Worm (Caenorhabditis elegans): ENCODE measurements around the gene C04G6.4.

C04G6.4 gene

DNA sequence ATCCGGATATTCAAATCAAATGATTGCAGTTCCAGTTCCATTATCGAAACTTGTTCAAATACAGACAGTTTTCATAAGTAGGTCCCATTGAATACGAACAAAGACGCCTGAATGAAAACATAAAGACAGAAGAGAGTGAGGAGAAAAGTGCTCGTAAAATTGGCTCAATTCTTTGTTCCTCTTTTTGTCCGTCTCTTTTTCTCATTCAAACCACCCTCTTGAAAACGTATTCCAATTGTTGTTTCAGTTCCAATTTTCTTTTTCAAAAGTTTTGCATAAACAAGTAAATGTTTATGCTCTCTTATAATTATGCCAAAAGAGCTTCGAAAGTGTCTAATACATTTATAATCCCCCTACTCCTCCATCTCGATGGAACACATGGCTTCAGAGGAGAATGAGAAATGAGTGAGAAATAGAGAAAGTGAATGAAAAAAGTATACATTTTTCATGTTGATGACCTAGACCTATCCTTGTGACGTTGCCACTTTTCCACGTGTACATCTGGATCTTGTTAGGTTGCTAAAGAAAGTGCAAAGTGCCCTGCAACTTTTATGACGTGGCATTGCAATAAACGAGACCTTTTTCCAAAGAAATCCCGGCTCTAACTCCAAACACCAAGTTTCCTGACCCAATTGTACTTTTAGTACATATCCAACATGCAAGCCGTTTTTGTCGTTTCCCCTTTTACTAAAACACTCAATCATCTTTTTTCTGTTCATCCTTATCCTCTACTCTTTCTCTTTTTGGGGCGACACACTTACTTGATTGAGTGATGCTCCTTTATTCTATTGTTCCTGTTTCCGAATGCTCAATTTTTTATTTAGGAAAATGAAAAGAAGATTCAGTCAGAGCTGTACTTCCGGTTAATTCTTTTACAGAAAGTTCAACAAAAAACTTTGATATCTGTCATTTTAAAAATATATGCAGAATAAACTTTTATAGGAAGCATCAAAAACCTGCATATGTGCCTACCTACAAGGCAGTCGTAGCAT is 36.7 kb downstream of the C04G6.4 start:
- TF ChIP-seq B0310.2 (tag; optimal IDR thresholded peaks at IDR 0.05): no peak
- no peak for TF ChIP-seq flt-1 (GFP tag; IDR thresholded peaks at IDR 0.05)
- no peak for TF ChIP-seq tbx-11 (GFP tag; IDR thresholded peaks at IDR 0.05)
- TF ChIP-seq tbx-37 (GFP tag; conservative IDR thresholded peaks at IDR 0.05): no peak
- no peak for TF ChIP-seq ceh-13 (GFP tag; optimal IDR thresholded peaks at IDR 0.05)

DNA sequence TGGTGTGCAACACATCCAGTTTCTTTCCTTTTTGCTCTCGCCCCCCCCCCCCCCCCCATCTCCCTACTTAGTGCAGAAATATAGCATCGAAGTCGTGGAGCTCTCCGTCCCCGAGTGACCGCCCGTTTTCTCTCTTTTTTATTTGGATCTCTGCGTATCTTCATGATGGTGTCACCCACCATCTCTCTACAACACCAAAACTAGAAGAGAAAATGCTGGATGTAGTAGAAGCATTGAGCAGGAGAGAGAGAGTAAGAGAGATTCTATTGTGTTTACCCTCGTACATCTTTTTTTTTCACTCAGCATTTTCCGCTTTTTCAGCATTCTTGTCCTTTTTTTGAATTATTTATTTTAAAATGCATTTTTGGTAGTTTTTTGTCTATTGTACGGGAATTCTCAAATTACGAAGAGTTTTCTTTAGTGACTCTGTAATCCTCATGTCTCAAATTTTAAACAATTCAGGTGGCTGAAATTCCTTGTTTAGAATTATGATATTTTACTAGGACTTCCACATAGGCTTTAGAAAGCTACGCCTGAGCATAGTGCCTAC is 40.8 kb downstream of the C04G6.4 start:
- TF ChIP-seq F13C5.2 (tag; optimal IDR thresholded peaks at IDR 0.05) (no peak), scrt-1 (GFP tag; IDR thresholded peaks at IDR 0.05) (no peak), aly-1 (tag; optimal IDR thresholded peaks at IDR 0.05) (no peak), sea-1 (GFP tag; conservative IDR thresholded peaks at IDR 0.05) (no peak), ceh-13 (GFP tag; optimal IDR thresholded peaks at IDR 0.05) (no peak), ets-7 (tag; optimal IDR thresholded peaks at IDR 0.05) (no peak)

DNA sequence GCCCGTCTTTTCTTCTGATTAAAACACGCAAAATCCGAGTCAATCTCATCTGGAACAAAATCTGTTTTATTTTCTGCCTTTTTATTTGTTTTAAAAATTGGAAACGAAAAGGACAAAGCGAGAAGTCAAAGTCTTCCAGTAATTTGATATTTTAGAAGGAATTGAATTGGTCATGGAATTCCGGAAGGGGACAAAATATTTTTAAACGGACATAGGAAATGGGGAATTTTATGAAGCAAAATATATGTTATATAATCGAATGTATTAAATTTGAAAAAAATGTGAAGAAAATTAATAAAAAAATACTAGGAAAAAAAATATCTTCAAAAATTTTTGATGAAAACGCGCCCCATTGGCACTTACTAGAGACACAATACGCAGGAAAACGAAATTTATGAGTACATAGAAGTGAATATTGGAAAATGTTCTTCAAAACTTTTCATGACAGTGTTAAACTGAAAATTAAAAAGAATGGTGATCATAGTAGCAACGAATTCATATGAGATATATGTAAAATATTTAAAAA is 42.5 kb downstream of the C04G6.4 start, which contains the start of gene F33G12.7:
Gene F33G12.7 (minus strand): TSS at position 51 of the 526 bp plus-strand sequence.
- TF ChIP-seq sea-1 (GFP tag; conservative IDR thresholded peaks at IDR 0.05) (no peak), scrt-1 (GFP tag; IDR thresholded peaks at IDR 0.05) (no peak), hmbx-1 (tag; optimal IDR thresholded peaks at IDR 0.05) (no peak), ets-7 (tag; optimal IDR thresholded peaks at IDR 0.05) (no peak), ceh-36 (tag; optimal IDR thresholded peaks at IDR 0.05) (no peak), tra-4 (tag; optimal IDR thresholded peaks at IDR 0.05) (no peak), hnd-1 (tag; optimal IDR thresholded peaks at IDR 0.05) (no peak), B0310.2 (tag; optimal IDR thresholded peaks at IDR 0.05) (no peak), aly-1 (tag; optimal IDR thresholded peaks at IDR 0.05) (no peak)

DNA sequence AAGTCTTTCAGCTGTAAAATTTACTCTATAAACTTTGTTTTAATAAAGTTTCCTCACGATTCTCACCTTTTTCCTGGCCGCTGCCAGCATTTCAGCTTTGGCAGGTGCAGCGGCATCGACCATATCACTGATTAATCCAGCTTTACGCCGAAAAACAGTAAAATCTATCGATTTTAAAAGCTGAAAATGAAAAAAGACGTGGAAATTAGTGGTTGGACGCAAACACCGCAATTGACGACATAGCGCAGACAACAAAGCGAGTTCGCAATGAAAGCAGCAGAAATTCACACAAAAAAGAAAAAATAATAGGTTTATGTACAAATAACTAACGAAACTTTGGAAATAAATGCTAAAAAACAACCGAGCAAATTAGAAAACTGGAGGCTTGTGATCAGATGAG is 43.3 kb downstream of the C04G6.4 start, which contains the start of gene golg-2:
Gene golg-2 (minus strand): TSS at position 180 of the 400 bp plus-strand sequence.
- TF ChIP-seq tbx-11 (GFP tag; IDR thresholded peaks at IDR 0.05): no peak
- no peak for TF ChIP-seq ama-1 (optimal IDR thresholded peaks at IDR 0.05)
- no peak for TF ChIP-seq scrt-1 (GFP tag; IDR thresholded peaks at IDR 0.05)

DNA sequence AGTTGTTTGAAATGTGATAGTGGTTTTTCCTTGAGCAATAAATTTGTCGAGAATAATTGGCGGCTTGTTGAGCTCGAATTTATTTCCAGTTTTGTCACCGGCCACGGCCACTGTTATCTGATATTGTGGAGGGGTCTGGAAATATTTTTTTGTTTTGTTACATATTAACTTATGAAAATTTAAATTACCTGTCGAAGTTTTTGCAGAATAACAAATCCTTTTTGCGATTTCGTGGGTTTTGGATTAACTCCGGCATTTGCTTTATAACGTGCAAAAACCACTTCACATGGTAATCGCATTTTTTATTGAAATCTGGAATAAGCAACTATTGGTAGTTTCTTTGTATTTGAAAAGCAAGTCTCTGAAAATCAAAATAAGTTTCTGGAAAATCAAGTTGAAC is 47.1 kb downstream of the C04G6.4 start, which contains the start of gene lrr-1:
Gene lrr-1 (minus strand): TSS at position 312 of the 400 bp plus-strand sequence.
- TF ChIP-seq hmbx-1 (tag; optimal IDR thresholded peaks at IDR 0.05) (no peak), scrt-1 (GFP tag; IDR thresholded peaks at IDR 0.05) (no peak), ceh-13 (GFP tag; optimal IDR thresholded peaks at IDR 0.05) (no peak), pes-1 (GFP tag; IDR thresholded peaks at IDR 0.05) (no peak), tbx-11 (GFP tag; IDR thresholded peaks at IDR 0.05) (no peak), ets-7 (tag; optimal IDR thresholded peaks at IDR 0.05) (no peak)

DNA sequence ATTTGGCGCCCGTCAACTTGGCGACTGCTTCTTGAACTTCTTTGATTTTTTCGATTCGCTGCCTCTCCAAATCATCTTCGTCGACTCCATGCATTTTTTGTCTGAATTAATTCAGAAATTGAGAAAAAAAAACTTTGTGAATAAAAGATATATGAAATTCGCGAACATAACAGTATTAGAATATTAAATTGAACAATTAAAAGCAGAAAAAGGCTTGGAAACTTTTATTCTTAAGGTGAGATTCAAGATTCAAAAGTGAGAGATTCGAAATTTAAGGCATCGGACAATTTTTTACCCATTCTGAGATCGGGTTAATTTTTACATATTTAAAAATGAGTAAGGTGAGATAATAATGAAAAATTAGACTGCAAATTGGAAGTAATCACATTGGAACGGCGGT is 49.3 kb downstream of the C04G6.4 start, which contains the start of gene F33G12.3:
Gene F33G12.3 (minus strand): TSS at position 101 of the 400 bp plus-strand sequence.
- no peak for TF ChIP-seq tra-4 (tag; optimal IDR thresholded peaks at IDR 0.05)
- no peak for TF ChIP-seq ceh-13 (GFP tag; optimal IDR thresholded peaks at IDR 0.05)
- no peak for TF ChIP-seq ceh-36 (tag; optimal IDR thresholded peaks at IDR 0.05)
- no peak for TF ChIP-seq hmg-4 (GFP tag; optimal IDR thresholded peaks at IDR 0.05)
- TF ChIP-seq ama-1 (optimal IDR thresholded peaks at IDR 0.05): no peak
- no peak for TF ChIP-seq flt-1 (GFP tag; IDR thresholded peaks at IDR 0.05)
- no peak for TF ChIP-seq F13C5.2 (tag; optimal IDR thresholded peaks at IDR 0.05)
- TF ChIP-seq pes-1 (GFP tag; IDR thresholded peaks at IDR 0.05): no peak
- TF ChIP-seq tbx-11 (GFP tag; IDR thresholded peaks at IDR 0.05): no peak
- TF ChIP-seq sea-1 (GFP tag; conservative IDR thresholded peaks at IDR 0.05): no peak
- TF ChIP-seq aly-1 (tag; optimal IDR thresholded peaks at IDR 0.05): no peak
- TF ChIP-seq ets-7 (tag; optimal IDR thresholded peaks at IDR 0.05): no peak
- no peak for TF ChIP-seq B0310.2 (tag; optimal IDR thresholded peaks at IDR 0.05)
- no peak for TF ChIP-seq hnd-1 (tag; optimal IDR thresholded peaks at IDR 0.05)
- TF ChIP-seq scrt-1 (GFP tag; IDR thresholded peaks at IDR 0.05): no peak
- no peak for TF ChIP-seq tbx-37 (GFP tag; conservative IDR thresholded peaks at IDR 0.05)
- no peak for TF ChIP-seq hmbx-1 (tag; optimal IDR thresholded peaks at IDR 0.05)

DNA sequence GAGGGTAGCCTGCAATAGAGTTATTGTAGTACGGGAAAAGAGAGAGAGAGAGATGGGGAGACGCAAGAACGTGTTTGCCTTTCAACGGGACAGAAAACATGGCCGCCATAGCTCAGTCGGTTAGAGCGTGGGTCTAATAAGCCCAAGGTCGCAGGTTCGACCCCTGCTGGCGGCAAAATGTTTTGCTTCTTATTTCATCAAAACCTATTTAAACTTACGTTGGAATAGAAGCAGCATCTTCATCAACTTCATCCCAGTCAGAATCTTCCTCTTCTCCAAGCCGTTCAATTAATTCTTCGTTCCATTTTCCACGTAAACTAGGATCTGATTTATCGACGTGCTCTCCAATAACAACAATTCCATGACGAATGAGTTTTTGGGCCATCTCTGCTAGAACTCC is 50.6 kb downstream of the C04G6.4 start:
- TF ChIP-seq scrt-1 (GFP tag; IDR thresholded peaks at IDR 0.05) (peak; percentile 95), tra-4 (tag; optimal IDR thresholded peaks at IDR 0.05) (peak; percentile 81), hmg-4 (GFP tag; optimal IDR thresholded peaks at IDR 0.05) (peak; percentile 98), ama-1 (optimal IDR thresholded peaks at IDR 0.05) (peak; percentile 74), sea-1 (GFP tag; conservative IDR thresholded peaks at IDR 0.05) (peak; percentile 92), ceh-13 (GFP tag; optimal IDR thresholded peaks at IDR 0.05) (peak; percentile 77), ceh-36 (tag; optimal IDR thresholded peaks at IDR 0.05) (peak; percentile 92), pes-1 (GFP tag; IDR thresholded peaks at IDR 0.05) (peak; percentile 96), B0310.2 (tag; optimal IDR thresholded peaks at IDR 0.05) (peak; percentile 94), hnd-1 (tag; optimal IDR thresholded peaks at IDR 0.05) (peak; percentile 79), F13C5.2 (tag; optimal IDR thresholded peaks at IDR 0.05) (peak; percentile 97), flt-1 (GFP tag; IDR thresholded peaks at IDR 0.05) (peak; percentile 91), aly-1 (tag; optimal IDR thresholded peaks at IDR 0.05) (peak; percentile 96), hmbx-1 (tag; optimal IDR thresholded peaks at IDR 0.05) (peak; percentile 83), tbx-11 (GFP tag; IDR thresholded peaks at IDR 0.05) (peak; percentile 94), ets-7 (tag; optimal IDR thresholded peaks at IDR 0.05) (peak; percentile 91), tbx-37 (GFP tag; conservative IDR thresholded peaks at IDR 0.05) (peak; percentile 94)

All from whole organism, early embryonic.